Fruit fly (Drosophila melanogaster) whole organism, prepupa: Measurements from ENCODE around the gene Cp16.

Experiments
- Blimp-1 ChIP-seq: fragments of 200-800 bp; sonication (Bioruptor generic); optimal IDR thresholded peaks from 3 replicates; lab custom pipeline; 2017; ENCODE audit warnings: missing biosample characterization, missing genetic modification characterization, mild to moderate bottlenecking, moderate library complexity, missing genetic modification reagents
- CG10631 ChIP-seq: fragments of 200-800 bp; sonication (Bioruptor generic); optimal IDR thresholded peaks from 2 replicates; lab custom pipeline; 2016; ENCODE audit warnings: missing biosample characterization, missing genetic modification characterization
- CG10669 ChIP-seq: fragments of 200-800 bp; sonication (Bioruptor generic); optimal IDR thresholded peaks from 3 replicates; lab custom pipeline; 2018; ENCODE audit warnings: missing biosample characterization, mild to moderate bottlenecking, missing genetic modification characterization, moderate library complexity
- CG11294 ChIP-seq: fragments of 200-800 bp; sonication (Bioruptor generic); IDR thresholded peaks from 2 replicates; pipeline ENCODE4 v1.3.6; 2022; ENCODE audit warnings: missing biosample characterization, missing genetic modification characterization
- CG11762 ChIP-seq: fragments of 200-800 bp; sonication (Bioruptor generic); optimal IDR thresholded peaks from 3 replicates; lab custom pipeline; 2016; ENCODE audit warnings: missing biosample characterization, missing genetic modification characterization; ENCODE audit not compliant: insufficient read depth
- CG11902 ChIP-seq: fragments of 200-800 bp; sonication (Bioruptor generic); optimal IDR thresholded peaks from 3 replicates; lab custom pipeline; 2016; ENCODE audit warnings: missing biosample characterization, missing genetic modification characterization
- CG15336 ChIP-seq: fragments of 200-800 bp; sonication (Bioruptor generic); IDR thresholded peaks from 2 replicates; pipeline ENCODE4 v1.3.6; 2022; ENCODE audit warnings: missing biosample characterization, missing genetic modification characterization
- CG1621 ChIP-seq: fragments of 200-800 bp; sonication (Bioruptor generic); optimal IDR thresholded peaks from 3 replicates; lab custom pipeline; 2018; ENCODE audit warnings: missing biosample characterization, mild to moderate bottlenecking, missing genetic modification characterization
- CG3032 ChIP-seq: fragments of 200-800 bp; optimal IDR thresholded peaks from 2 replicates; lab custom pipeline; 2019; ENCODE audit warnings: missing biosample characterization, mild to moderate bottlenecking, missing genetic modification characterization, moderate library complexity
- CG31627 ChIP-seq: fragments of 200-800 bp; sonication (Bioruptor generic); optimal IDR thresholded peaks from 3 replicates; lab custom pipeline; 2016; ENCODE audit warnings: missing biosample characterization, missing genetic modification characterization
- CG32006 ChIP-seq: fragments of 200-800 bp; sonication (Bioruptor generic); optimal IDR thresholded peaks from 3 replicates; lab custom pipeline; 2017; ENCODE audit warnings: missing biosample characterization, mild to moderate bottlenecking, missing genetic modification characterization
- CG34406 ChIP-seq: fragments of 200-800 bp; sonication (Bioruptor generic); optimal IDR thresholded peaks from 3 replicates; lab custom pipeline; 2016; ENCODE audit warnings: missing biosample characterization, missing genetic modification characterization
- CG3919 ChIP-seq: fragments of 200-800 bp; sonication (Bioruptor generic); optimal IDR thresholded peaks from 3 replicates; lab custom pipeline; 2016; ENCODE audit warnings: missing biosample characterization, missing genetic modification characterization
- CG4318 ChIP-seq: fragments of 200-800 bp; sonication (Bioruptor generic); optimal IDR thresholded peaks from 3 replicates; lab custom pipeline; 2017; ENCODE audit warnings: missing biosample characterization, mild to moderate bottlenecking, missing genetic modification characterization
- CG6163 ChIP-seq: fragments of 200-800 bp; sonication (Bioruptor generic); IDR thresholded peaks from 3 replicates; pipeline ENCODE4 v1.3.6; 2022; ENCODE audit warnings: missing biosample characterization, missing genetic modification characterization
- CG6276 ChIP-seq: fragments of 200-800 bp; sonication (Bioruptor generic); optimal IDR thresholded peaks from 2 replicates; lab custom pipeline; 2017; ENCODE audit warnings: missing biosample characterization, mild to moderate bottlenecking, missing genetic modification characterization
- CG6792 ChIP-seq: fragments of 200-800 bp; sonication (Bioruptor generic); optimal IDR thresholded peaks from 3 replicates; lab custom pipeline; 2016; ENCODE audit warnings: missing biosample characterization, missing genetic modification characterization
- CG6808 ChIP-seq: fragments of 200-800 bp; sonication (Bioruptor generic); optimal IDR thresholded peaks from 3 replicates; lab custom pipeline; 2017; ENCODE audit warnings: missing biosample characterization, missing genetic modification characterization, mild to moderate bottlenecking, moderate library complexity, missing genetic modification reagents
- CG6854 ChIP-seq: fragments of 200-800 bp; sonication (Bioruptor generic); optimal IDR thresholded peaks from 2 replicates; lab custom pipeline; 2017; ENCODE audit warnings: missing biosample characterization, mild to moderate bottlenecking, missing genetic modification characterization
- CG7368 ChIP-seq: fragments of 200-800 bp; sonication (Bioruptor generic); optimal IDR thresholded peaks from 3 replicates; lab custom pipeline; 2016; ENCODE audit warnings: missing biosample characterization, missing genetic modification characterization
- CG8119 ChIP-seq: fragments of 200-800 bp; sonication (Bioruptor generic); IDR thresholded peaks from 3 replicates; pipeline ENCODE4 v1.3.6; 2022; ENCODE audit warnings: missing biosample characterization, missing genetic modification characterization
- CG8319 ChIP-seq: fragments of 200-800 bp; sonication (Bioruptor generic); optimal IDR thresholded peaks from 3 replicates; lab custom pipeline; 2016; ENCODE audit warnings: missing biosample characterization, missing genetic modification characterization
- CG9139 ChIP-seq: fragments of 200-800 bp; sonication (Bioruptor generic); optimal IDR thresholded peaks from 3 replicates; lab custom pipeline; 2017; ENCODE audit warnings: missing biosample characterization, mild to moderate bottlenecking, missing genetic modification characterization
- Eip78C ChIP-seq: fragments of 200-800 bp; sonication (Bioruptor generic); peaks from one replicate; lab custom pipeline; 2016; ENCODE audit warnings: missing biosample characterization, missing genetic modification characterization
- Eip93F ChIP-seq: fragments of 200-800 bp; sonication (Bioruptor generic); optimal IDR thresholded peaks from 2 replicates; lab custom pipeline; 2016; ENCODE audit warnings: missing biosample characterization, mild to moderate bottlenecking, missing genetic modification characterization
- Ets21C ChIP-seq: fragments of 200-800 bp; sonication (Bioruptor generic); optimal IDR thresholded peaks from 3 replicates; lab custom pipeline; 2016; ENCODE audit warnings: missing biosample characterization, missing genetic modification characterization
- Ets96B ChIP-seq: fragments of 200-800 bp; optimal IDR thresholded peaks from 2 replicates; lab custom pipeline; 2019; ENCODE audit warnings: missing biosample characterization, mild to moderate bottlenecking, missing genetic modification characterization, moderate library complexity
- Gug ChIP-seq: fragments of 200-800 bp; sonication (Bioruptor generic); IDR thresholded peaks from 2 replicates; pipeline ENCODE4 v1.3.6; 2022; ENCODE audit warnings: missing biosample characterization, missing genetic modification characterization
- Hr38 ChIP-seq: sonication (Bioruptor generic); optimal IDR thresholded peaks from 2 replicates; lab custom pipeline; 2016; ENCODE audit warnings: missing biosample characterization, missing genetic modification characterization
- Hr39 ChIP-seq: fragments of 200-800 bp; sonication (Bioruptor generic); optimal IDR thresholded peaks from 2 replicates; lab custom pipeline; 2016; ENCODE audit warnings: missing biosample characterization, missing genetic modification characterization
- Lpt ChIP-seq: fragments of 200-800 bp; sonication (Bioruptor generic); optimal IDR thresholded peaks from 3 replicates; lab custom pipeline; 2016; ENCODE audit warnings: missing biosample characterization, missing genetic modification characterization
- Met ChIP-seq: fragments of 200-800 bp; sonication (Bioruptor generic); optimal IDR thresholded peaks from 3 replicates; lab custom pipeline; 2016; ENCODE audit warnings: missing biosample characterization, missing genetic modification characterization
- OdsH ChIP-seq: fragments of 200-800 bp; sonication (Bioruptor generic); optimal IDR thresholded peaks from 3 replicates; lab custom pipeline; 2016; ENCODE audit warnings: missing biosample characterization, missing genetic modification characterization
- Sox102F ChIP-seq: fragments of 200-800 bp; sonication (Bioruptor generic); optimal IDR thresholded peaks from 2 replicates; lab custom pipeline; 2016; ENCODE audit warnings: missing biosample characterization, mild to moderate bottlenecking, missing genetic modification characterization
- Sox14 ChIP-seq: fragments of 200-800 bp; sonication (Bioruptor generic); optimal IDR thresholded peaks from 3 replicates; lab custom pipeline; 2016; ENCODE audit warnings: missing biosample characterization, missing genetic modification characterization
- Sox15 ChIP-seq: fragments of 200-800 bp; sonication (Bioruptor generic); optimal IDR thresholded peaks from 3 replicates; lab custom pipeline; 2016; ENCODE audit warnings: missing biosample characterization, missing genetic modification characterization
- achi ChIP-seq: fragments of 200-800 bp; sonication (Bioruptor generic); optimal IDR thresholded peaks from 3 replicates; lab custom pipeline; 2016; ENCODE audit warnings: missing biosample characterization, missing genetic modification characterization
- acj6 ChIP-seq: fragments of 200-800 bp; sonication (Bioruptor generic); optimal IDR thresholded peaks from 3 replicates; lab custom pipeline; 2016; ENCODE audit warnings: missing biosample characterization, missing genetic modification characterization
- cyc ChIP-seq: fragments of 200-800 bp; sonication (Bioruptor generic); optimal IDR thresholded peaks from 3 replicates; lab custom pipeline; 2016; ENCODE audit warnings: missing biosample characterization, missing genetic modification characterization
- dac ChIP-seq: fragments of 200-800 bp; sonication (Bioruptor generic); optimal IDR thresholded peaks from 2 replicates; lab custom pipeline; 2017; ENCODE audit warnings: missing biosample characterization, mild to moderate bottlenecking, missing genetic modification characterization
- eg ChIP-seq: fragments of 200-800 bp; sonication (Bioruptor generic); IDR thresholded peaks from 3 replicates; pipeline ENCODE4 v1.3.6; 2022; ENCODE audit warnings: missing biosample characterization, missing genetic modification characterization
- esn ChIP-seq: fragments of 200-800 bp; sonication (Bioruptor generic); optimal IDR thresholded peaks from 2 replicates; lab custom pipeline; 2016; ENCODE audit warnings: missing biosample characterization, mild to moderate bottlenecking, missing genetic modification characterization, moderate library complexity
- fd59A ChIP-seq: fragments of 200-800 bp; sonication (Bioruptor generic); optimal IDR thresholded peaks from 2 replicates; lab custom pipeline; 2017; ENCODE audit warnings: missing biosample characterization, mild to moderate bottlenecking, missing genetic modification characterization, missing genetic modification reagents
- fd85E ChIP-seq: fragments of 200-800 bp; sonication (Bioruptor generic); optimal IDR thresholded peaks from 3 replicates; lab custom pipeline; 2016; ENCODE audit warnings: missing biosample characterization, missing genetic modification characterization
- fkh ChIP-seq: fragments of 200-800 bp; sonication (Bioruptor generic); optimal IDR thresholded peaks from 3 replicates; lab custom pipeline; 2017; ENCODE audit warnings: missing biosample characterization, mild to moderate bottlenecking, missing genetic modification characterization, moderate library complexity
- lz ChIP-seq: fragments of 200-800 bp; sonication (Bioruptor generic); optimal IDR thresholded peaks from 3 replicates; lab custom pipeline; 2016; ENCODE audit warnings: missing biosample characterization, missing genetic modification characterization
- pdm3 ChIP-seq: fragments of 200-800 bp; sonication (Bioruptor generic); optimal IDR thresholded peaks from 3 replicates; lab custom pipeline; 2016; ENCODE audit warnings: missing biosample characterization, missing genetic modification characterization
- salr ChIP-seq, 2 experiments: fragments of 200-800 bp; sonication (Bioruptor generic); optimal IDR thresholded peaks; 3 replicates each; lab custom pipeline; 2016 to 2018; ENCODE audit warnings: missing biosample characterization in 2 of 2, missing genetic modification characterization in 2 of 2, mild to moderate bottlenecking in 1 of 2
- spab ChIP-seq: fragments of 200-800 bp; sonication (Bioruptor generic); optimal IDR thresholded peaks from 2 replicates; lab custom pipeline; 2017; ENCODE audit warnings: missing biosample characterization, mild to moderate bottlenecking, missing genetic modification characterization, missing genetic modification reagents
- ss ChIP-seq, 2 experiments: fragments of 200-800 bp; sonication (Bioruptor generic); optimal IDR thresholded peaks; 2 replicates in 1 of 2; 3 replicates in 1 of 2; lab custom pipeline; 2017 to 2018; ENCODE audit warnings: mild to moderate bottlenecking in 2 of 2, missing biosample characterization in 2 of 2, missing genetic modification characterization in 2 of 2, moderate library complexity in 1 of 2
- svp ChIP-seq: fragments of 200-800 bp; sonication (Bioruptor generic); peaks from one replicate; lab custom pipeline; 2016; ENCODE audit warnings: missing biosample characterization, missing genetic modification characterization
- vri ChIP-seq: fragments of 200-800 bp; sonication (Bioruptor generic); optimal IDR thresholded peaks from 3 replicates; lab custom pipeline; 2016; ENCODE audit warnings: missing biosample characterization, mild to moderate bottlenecking, missing genetic modification characterization

Cp16 gene

dm6 chr3L:8684419-8685081 is 47.2 kb upstream of the Cp16 start:
- TF ChIP-seq cyc (GFP tag; lab: Kevin White, UChicago) (peak; percentile 20), CG15336 (GFP tag; lab: Robert Waterston, UW) (no peak), Blimp-1 (GFP tag; lab: Kevin White, UChicago) (no peak), vri (GFP tag; lab: Kevin White, UChicago) (peak; percentile 57), svp (GFP tag; lab: Kevin White, UChicago) (peak; percentile 6), CG34406 (GFP tag; lab: Kevin White, UChicago) (peak; percentile 38), OdsH (peak; percentile 12), Sox102F (GFP tag; lab: Kevin White, UChicago) (peak; percentile 14), lz (peak; percentile 48), CG8319 (GFP tag; lab: Kevin White, UChicago) (no peak), CG4318 (no peak), Hr39 (GFP tag; lab: Kevin White, UChicago) (peak; percentile 56), Sox14 (GFP tag; lab: Kevin White, UChicago) (peak; percentile 37), CG11902 (GFP tag; lab: Kevin White, UChicago) (no peak), CG8119 (GFP tag; lab: Robert Waterston, UW) (no peak), esn (GFP tag; lab: Kevin White, UChicago) (peak; percentile 67), acj6 (GFP tag; lab: Kevin White, UChicago) (peak; percentile 52), Hr38 (GFP tag; lab: Kevin White, UChicago) (no peak), Sox15 (GFP tag; lab: Kevin White, UChicago) (peak; percentile 27), Met (GFP tag; lab: Kevin White, UChicago) (peak; percentile 60), eg (GFP tag; lab: Robert Waterston, UW) (no peak), CG11294 (GFP tag; lab: Robert Waterston, UW) (no peak), salr (GFP tag; optimal IDR thresholded peaks at IDR 0.05; lab: Kevin White, UChicago) (peak in 1 of 2 experiments; percentile 18), CG9139 (no peak), ss (GFP tag; optimal IDR thresholded peaks at IDR 0.05; lab: Kevin White, UChicago) (no peak), CG6854 (GFP tag; lab: Kevin White, UChicago) (no peak), CG7368 (GFP tag; lab: Kevin White, UChicago) (no peak), pdm3 (GFP tag; lab: Kevin White, UChicago) (peak; percentile 23), spab (GFP tag; lab: Kevin White, UChicago) (no peak), CG6276 (GFP tag; lab: Kevin White, UChicago) (no peak), CG3919 (GFP tag; lab: Kevin White, UChicago) (peak; percentile 7), CG1621 (no peak), fd59A (GFP tag; lab: Kevin White, UChicago) (no peak), CG31627 (GFP tag; lab: Kevin White, UChicago) (peak; percentile 52), fkh (GFP tag; lab: Kevin White, UChicago) (peak; percentile 86), CG6808 (GFP tag; lab: Kevin White, UChicago) (no peak), Ets21C (GFP tag; lab: Kevin White, UChicago) (peak; percentile 23), fd85E (GFP tag; lab: Kevin White, UChicago) (no peak), CG6792 (GFP tag; lab: Kevin White, UChicago) (peak; percentile 32), CG11762 (GFP tag; lab: Kevin White, UChicago) (no peak), Gug (no peak), Eip93F (GFP tag; lab: Kevin White, UChicago) (no peak), Lpt (GFP tag; lab: Kevin White, UChicago) (no peak), CG10669 (GFP tag; lab: Kevin White, UChicago) (no peak), CG32006 (GFP tag; lab: Kevin White, UChicago) (peak; percentile 31), CG10631 (GFP tag; lab: Kevin White, UChicago) (peak; percentile 43), CG3032 (no peak), Eip78C (GFP tag; lab: Kevin White, UChicago) (no peak), dac (no peak), achi (peak; percentile 37), CG6163 (0 out of 3 replicates have a peak, but pooled peaks have one; percentile 20), Ets96B (tag; lab: Kevin White, UChicago) (no peak)
